Worm (Caenorhabditis elegans) whole organism, young adult: Measurements from ENCODE around the gene H18N23.2.

Experiments used
- B0019.2 ChIP-seq: fragments of 200-800 bp; sonication (Bioruptor generic); conservative IDR thresholded peaks from 2 replicates; pipeline ENCODE4 v1.3.6; 2022; ENCODE audit warnings: missing genetic modification reagents, missing genetic modification characterization, missing compliant biosample characterization
- B0261.1 ChIP-seq: sonication (generic microtip); optimal IDR thresholded peaks from 2 replicates; lab custom pipeline; 2016; ENCODE audit warnings: mild to moderate bottlenecking, missing genetic modification characterization, moderate library complexity, missing compliant biosample characterization
- B0336.3 ChIP-seq: fragments of 200-800 bp; sonication (Bioruptor generic); IDR thresholded peaks from 2 replicates; pipeline ENCODE4 v1.3.6; 2022; ENCODE audit warnings: missing genetic modification characterization, missing compliant biosample characterization
- C06A6.2 ChIP-seq: fragments of 200-800 bp; sonication (Bioruptor generic); conservative IDR thresholded peaks from 2 replicates; pipeline ENCODE4 v1.3.6; 2022; ENCODE audit warnings: missing genetic modification characterization, missing compliant biosample characterization
- C17E4.6 ChIP-seq: fragments of 200-800 bp; sonication (Bioruptor generic); IDR thresholded peaks from 2 replicates; pipeline ENCODE4 v1.3.6; 2022; ENCODE audit warnings: missing genetic modification reagents, missing genetic modification characterization, missing compliant biosample characterization
- D2030.7 ChIP-seq: fragments of 200-800 bp; sonication (Bioruptor generic); IDR thresholded peaks from 2 replicates; pipeline ENCODE4 v1.3.6; 2022; ENCODE audit warnings: missing genetic modification reagents, missing genetic modification characterization, missing compliant biosample characterization
- F10E7.11 ChIP-seq: sonication (generic microtip); optimal IDR thresholded peaks from 2 replicates; lab custom pipeline; 2017; ENCODE audit warnings: mild to moderate bottlenecking, missing genetic modification characterization, moderate library complexity, missing compliant biosample characterization
- F22D6.2 ChIP-seq: sonication (generic microtip); optimal IDR thresholded peaks from 2 replicates; lab custom pipeline; 2016; ENCODE audit warnings: mild to moderate bottlenecking, missing genetic modification characterization, missing compliant biosample characterization
- F33H1.4 ChIP-seq: fragments of 200-800 bp; sonication (Bioruptor generic); IDR thresholded peaks from 2 replicates; pipeline ENCODE4 v1.3.6; 2022; ENCODE audit warnings: missing genetic modification reagents, missing genetic modification characterization, missing compliant biosample characterization
- F57A8.1 ChIP-seq: fragments of 200-800 bp; sonication (Bioruptor generic); optimal IDR thresholded peaks from 2 replicates; lab custom pipeline; 2018; ENCODE audit warnings: mild to moderate bottlenecking, missing genetic modification characterization, moderate library complexity, missing compliant biosample characterization
- F57C9.4 ChIP-seq: sonication (generic microtip); optimal IDR thresholded peaks from 2 replicates; lab custom pipeline; 2017; ENCODE audit warnings: mild to moderate bottlenecking, missing genetic modification characterization, missing compliant biosample characterization
- K12H6.12 ChIP-seq: fragments of 200-800 bp; sonication (Bioruptor generic); optimal IDR thresholded peaks from 2 replicates; lab custom pipeline; 2018; ENCODE audit warnings: mild to moderate bottlenecking, missing genetic modification characterization, missing compliant biosample characterization
- Y53F4B.3 ChIP-seq: fragments of 200-800 bp; sonication (Bioruptor generic); IDR thresholded peaks from 2 replicates; pipeline ENCODE4 v1.3.6; 2022; ENCODE audit warnings: missing genetic modification reagents, missing genetic modification characterization, missing compliant biosample characterization
- Y56A3A.18 ChIP-seq: fragments of 200-800 bp; sonication (Bioruptor generic); IDR thresholded peaks from 2 replicates; pipeline ENCODE4 v1.3.6; 2022; ENCODE audit warnings: missing genetic modification reagents, missing genetic modification characterization, missing compliant biosample characterization
- Y67H2A.10 ChIP-seq: fragments of 200-800 bp; sonication (Bioruptor generic); conservative IDR thresholded peaks from 2 replicates; pipeline ENCODE4 v1.3.6; 2022; ENCODE audit warnings: missing genetic modification reagents, missing genetic modification characterization, missing compliant biosample characterization
- akir-1 ChIP-seq: fragments of 200-800 bp; sonication (Bioruptor generic); optimal IDR thresholded peaks from 2 replicates; lab custom pipeline; 2018; ENCODE audit warnings: mild to moderate bottlenecking, missing genetic modification characterization, moderate library complexity, missing compliant biosample characterization
- ama-1 ChIP-seq, 3 experiments: fragments of 150-350 bp in 1 of 3; sonication (generic microtip) in 2 of 3; optimal IDR thresholded peaks; 2 replicates each; lab custom pipeline; 2014 to 2018; ENCODE audit warnings: missing biosample characterization in 2 of 3, missing genetic modification characterization in 2 of 3, missing genetic modification reagents in 2 of 3
- atf-7 ChIP-seq: sonication (generic microtip); optimal IDR thresholded peaks from 2 replicates; lab custom pipeline; 2017; ENCODE audit warnings: mild to moderate bottlenecking, missing genetic modification characterization, missing compliant biosample characterization
- attf-3 ChIP-seq: fragments of 200-800 bp; sonication (Bioruptor generic); conservative IDR thresholded peaks from 2 replicates; pipeline ENCODE4 v1.3.6; 2022; ENCODE audit warnings: missing genetic modification reagents, missing genetic modification characterization, missing compliant biosample characterization
- attf-5 ChIP-seq: fragments of 200-800 bp; sonication (Bioruptor generic); optimal IDR thresholded peaks from 2 replicates; lab custom pipeline; 2018; ENCODE audit warnings: mild to moderate bottlenecking, missing genetic modification characterization, missing compliant biosample characterization
- cebp-1 ChIP-seq, 2 experiments: fragments of 200-800 bp in 1 of 2; sonication (Bioruptor generic) in 1 of 2; sonication (generic microtip) in 1 of 2; IDR thresholded peaks in 1 of 2; optimal IDR thresholded peaks in 1 of 2; 2 replicates each; pipeline versions ENCODE4 v1.3.6 to Lab custom; 2017 to 2022; ENCODE audit warnings: missing compliant biosample characterization in 2 of 2, missing genetic modification characterization in 2 of 2, mild to moderate bottlenecking in 1 of 2, missing genetic modification reagents in 1 of 2, moderate library complexity in 1 of 2
- ceh-100 ChIP-seq: fragments of 200-800 bp; sonication (Bioruptor generic); IDR thresholded peaks from 2 replicates; pipeline ENCODE4 v1.3.6; 2022; ENCODE audit warnings: missing genetic modification reagents, missing genetic modification characterization, missing compliant biosample characterization
- ceh-40 ChIP-seq: fragments of 200-800 bp; sonication (Bioruptor generic); IDR thresholded peaks from 2 replicates; pipeline ENCODE4 v1.3.6; 2022; ENCODE audit warnings: missing genetic modification characterization, missing compliant biosample characterization
- ceh-58 ChIP-seq: fragments of 200-800 bp; sonication (Bioruptor generic); IDR thresholded peaks from 2 replicates; pipeline ENCODE4 v1.3.6; 2022; ENCODE audit warnings: missing genetic modification characterization, missing compliant biosample characterization
- ceh-79 ChIP-seq: sonication (generic microtip); optimal IDR thresholded peaks from 2 replicates; lab custom pipeline; 2017; ENCODE audit warnings: mild to moderate bottlenecking, missing genetic modification characterization, missing compliant biosample characterization
- chd-7 ChIP-seq: sonication (generic microtip); optimal IDR thresholded peaks from 2 replicates; lab custom pipeline; 2016; ENCODE audit warnings: mild to moderate bottlenecking, missing genetic modification characterization, moderate library complexity, missing compliant biosample characterization
- dox-1 ChIP-seq: fragments of 200-800 bp; sonication (Bioruptor generic); IDR thresholded peaks from 2 replicates; pipeline ENCODE4 v1.3.6; 2022; ENCODE audit warnings: missing genetic modification reagents, missing genetic modification characterization, missing compliant biosample characterization
- dpff-1 ChIP-seq: sonication (generic microtip); optimal IDR thresholded peaks from 2 replicates; lab custom pipeline; 2017; ENCODE audit warnings: mild to moderate bottlenecking, missing genetic modification characterization, missing compliant biosample characterization
- egl-44 ChIP-seq: fragments of 200-800 bp; sonication (Bioruptor generic); IDR thresholded peaks from 2 replicates; pipeline ENCODE4 v1.3.6; 2022; ENCODE audit warnings: missing genetic modification reagents, missing genetic modification characterization, missing compliant biosample characterization
- egrh-3 ChIP-seq: fragments of 200-800 bp; sonication (Bioruptor generic); IDR thresholded peaks from 2 replicates; pipeline ENCODE4 v1.3.6; 2022; ENCODE audit warnings: missing genetic modification reagents, missing genetic modification characterization, missing compliant biosample characterization
- ekl-4 ChIP-seq: fragments of 200-800 bp; sonication (Bioruptor generic); IDR thresholded peaks from 2 replicates; pipeline ENCODE4 v1.3.6; 2022; ENCODE audit warnings: missing genetic modification reagents, missing genetic modification characterization, missing compliant biosample characterization
- hmg-20 ChIP-seq: fragments of 200-800 bp; sonication (Bioruptor generic); IDR thresholded peaks from 2 replicates; pipeline ENCODE4 v1.3.6; 2022; ENCODE audit warnings: missing genetic modification reagents, missing genetic modification characterization, missing compliant biosample characterization
- lag-1 ChIP-seq: fragments of 200-800 bp; sonication (Bioruptor generic); IDR thresholded peaks from 2 replicates; pipeline ENCODE4 v1.3.6; 2022; ENCODE audit warnings: missing genetic modification reagents, missing genetic modification characterization, missing compliant biosample characterization
- lin-26 ChIP-seq: fragments of 200-800 bp; sonication (Bioruptor generic); IDR thresholded peaks from 2 replicates; pipeline ENCODE4 v1.3.6; 2022; ENCODE audit warnings: missing genetic modification reagents, missing genetic modification characterization, missing compliant biosample characterization
- lin-40 ChIP-seq: sonication (generic microtip); optimal IDR thresholded peaks from 2 replicates; lab custom pipeline; 2016; ENCODE audit warnings: missing genetic modification characterization, mild to moderate bottlenecking, missing compliant biosample characterization, missing genotype, missing genetic modification reagents
- lir-1 ChIP-seq: fragments of 200-800 bp; sonication (Bioruptor generic); conservative IDR thresholded peaks from 2 replicates; pipeline ENCODE4 v1.3.6; 2022; ENCODE audit warnings: missing genetic modification reagents, missing genetic modification characterization, missing compliant biosample characterization
- madf-8 ChIP-seq: fragments of 200-800 bp; sonication (Bioruptor generic); conservative IDR thresholded peaks from 2 replicates; pipeline ENCODE4 v1.3.6; 2022; ENCODE audit warnings: missing genetic modification reagents, missing genetic modification characterization, missing compliant biosample characterization
- mcd-1 ChIP-seq: fragments of 200-800 bp; sonication (Bioruptor generic); IDR thresholded peaks from 2 replicates; pipeline ENCODE4 v1.3.6; 2022; ENCODE audit warnings: missing genetic modification reagents, missing genetic modification characterization, missing compliant biosample characterization
- nfya-1 ChIP-seq: sonication (generic microtip); optimal IDR thresholded peaks from 2 replicates; lab custom pipeline; 2017; ENCODE audit warnings: antibody characterized with exemption, missing compliant biosample characterization, missing genetic modification characterization, borderline replicate concordance; ENCODE audit not compliant: insufficient read depth
- nfyb-1 ChIP-seq: fragments of 200-800 bp; sonication (Bioruptor generic); IDR thresholded peaks from 2 replicates; pipeline ENCODE4 v1.3.6; 2022; ENCODE audit warnings: missing genetic modification reagents, missing genetic modification characterization, missing compliant biosample characterization
- pbrm-1 ChIP-seq: fragments of 200-800 bp; sonication (Bioruptor generic); IDR thresholded peaks from 2 replicates; pipeline ENCODE4 v1.3.6; 2022; ENCODE audit warnings: missing genetic modification reagents, missing genetic modification characterization, missing compliant biosample characterization
- repo-1 ChIP-seq: sonication (generic microtip); optimal IDR thresholded peaks from 2 replicates; lab custom pipeline; 2017; ENCODE audit warnings: mild to moderate bottlenecking, missing genetic modification characterization, missing compliant biosample characterization
- sea-2 ChIP-seq: fragments of 200-800 bp; sonication (Bioruptor generic); IDR thresholded peaks from 2 replicates; pipeline ENCODE4 v1.3.6; 2022; ENCODE audit warnings: missing genetic modification characterization, missing compliant biosample characterization
- somi-1 ChIP-seq: fragments of 200-800 bp; sonication (Bioruptor generic); optimal IDR thresholded peaks from 2 replicates; lab custom pipeline; 2018; ENCODE audit warnings: mild to moderate bottlenecking, missing genetic modification characterization, missing compliant biosample characterization
- unc-130 ChIP-seq: sonication (generic microtip); optimal IDR thresholded peaks from 2 replicates; lab custom pipeline; 2016; ENCODE audit warnings: missing genetic modification reagents, missing genetic modification characterization, missing compliant biosample characterization
- zfh-2 ChIP-seq: fragments of 200-800 bp; sonication (Bioruptor generic); conservative IDR thresholded peaks from 2 replicates; pipeline ENCODE4 v1.3.6; 2022; ENCODE audit warnings: missing genetic modification reagents, missing genetic modification characterization, missing compliant biosample characterization
- ztf-25 ChIP-seq: fragments of 200-800 bp; sonication (Bioruptor generic); IDR thresholded peaks from 2 replicates; pipeline ENCODE4 v1.3.6; 2022; ENCODE audit warnings: missing genetic modification reagents, missing genetic modification characterization, missing compliant biosample characterization
- ztf-26 ChIP-seq: sonication (generic microtip); optimal IDR thresholded peaks from 2 replicates; lab custom pipeline; 2017; ENCODE audit warnings: missing genetic modification characterization, missing compliant biosample characterization
- ztf-28 ChIP-seq: fragments of 200-800 bp; sonication (Bioruptor generic); IDR thresholded peaks from 2 replicates; pipeline ENCODE4 v1.3.6; 2022; ENCODE audit warnings: missing genetic modification reagents, missing genetic modification characterization, missing compliant biosample characterization
- ztf-6 ChIP-seq: fragments of 200-800 bp; sonication (Bioruptor generic); IDR thresholded peaks from 2 replicates; pipeline ENCODE4 v1.3.6; 2022; ENCODE audit warnings: missing genetic modification reagents, missing genetic modification characterization, missing compliant biosample characterization

H18N23.2 gene

ce11 chrX:17633166-17633565 lies 7.5 kb downstream of the H18N23.2 start (continued):
- TF ChIP-seq sea-2 (no peak), lag-1 (no peak), F57C9.4 (no peak), Y56A3A.18 (GFP tag; lab: Robert Waterston, UW) (0 out of 2 replicates have a peak, but pooled peaks have one; percentile 37), ceh-100 (GFP tag; lab: Robert Waterston, UW) (no peak), ekl-4 (GFP tag; lab: Robert Waterston, UW) (no peak), egl-44 (GFP tag; lab: Robert Waterston, UW) (no peak), mcd-1 (GFP tag; lab: Robert Waterston, UW) (0 out of 2 replicates have a peak, but pooled peaks have one; percentile 20), C17E4.6 (GFP tag; lab: Robert Waterston, UW) (no peak), cebp-1 (GFP tag; IDR thresholded peaks at IDR 0.05; lab: Robert Waterston, UW) (no peak), cebp-1 (tag; optimal IDR thresholded peaks at IDR 0.05; lab: Kevin White, UChicago) (peak; percentile 27), ztf-6 (GFP tag; lab: Robert Waterston, UW) (no peak), F10E7.11 (no peak), B0019.2 (GFP tag; lab: Robert Waterston, UW) (no peak), ceh-40 (GFP tag; lab: Robert Waterston, UW) (no peak), zfh-2 (GFP tag; lab: Robert Waterston, UW) (peak; percentile 69), lin-26 (peak; percentile 58; the same call in 1 of the 2 replicates), F33H1.4 (GFP tag; lab: Robert Waterston, UW) (no peak), akir-1 (GFP tag; lab: Kevin White, UChicago) (peak; percentile 26), ceh-79 (no peak), egrh-3 (GFP tag; lab: Robert Waterston, UW) (no peak), nfya-1 (no peak), F57A8.1 (GFP tag; lab: Kevin White, UChicago) (no peak), repo-1 (tag; lab: Kevin White, UChicago) (no peak), C06A6.2 (GFP tag; lab: Robert Waterston, UW) (no peak), dox-1 (GFP tag; lab: Robert Waterston, UW) (peak; percentile 34; the same call in 1 of the 2 replicates), F22D6.2 (no peak), ceh-58 (no peak), somi-1 (peak; percentile 74), unc-130 (no peak), lir-1 (GFP tag; lab: Robert Waterston, UW) (no peak), lin-40 (tag; lab: Kevin White, UChicago) (peak; percentile 33), K12H6.12 (peak; percentile 4), chd-7 (tag; lab: Kevin White, UChicago) (peak; percentile 63), dpff-1 (tag; lab: Kevin White, UChicago) (no peak), D2030.7 (no peak), B0261.1 (tag; lab: Kevin White, UChicago) (no peak), ztf-25 (GFP tag; lab: Robert Waterston, UW) (no peak), ztf-26 (peak; percentile 86)
- TF ChIP-seq, all 124 proteins: peak for 17

- TF ChIP-seq sea-2, result no peak
- no peak for TF ChIP-seq Y67H2A.10 (GFP tag; lab: Robert Waterston, UW)
- TF ChIP-seq attf-3, result no peak
- no peak for TF ChIP-seq F10E7.11
- no peak for TF ChIP-seq ztf-28 (GFP tag; lab: Robert Waterston, UW)
- TF ChIP-seq hmg-20 (GFP tag; lab: Robert Waterston, UW), result no peak
- TF ChIP-seq ama-1 (optimal IDR thresholded peaks at IDR 0.05; lab: Kevin White, UChicago), result no peak
- no peak for TF ChIP-seq ama-1 (GFP tag; optimal IDR thresholded peaks at IDR 0.05; lab: Kevin White, UChicago)
- TF ChIP-seq atf-7 (tag; lab: Kevin White, UChicago), result no peak
- no peak for TF ChIP-seq Y53F4B.3
- TF ChIP-seq madf-8, result no peak
- TF ChIP-seq nfyb-1 (GFP tag; lab: Robert Waterston, UW), result peak; percentile 15; the same call in 1 of the 2 replicates
- no peak for TF ChIP-seq pbrm-1 (GFP tag; lab: Robert Waterston, UW)
- no peak for TF ChIP-seq B0336.3
- TF ChIP-seq ceh-40 (GFP tag; lab: Robert Waterston, UW), result no peak
- peak; percentile 5 for TF ChIP-seq attf-5 (GFP tag; lab: Kevin White, UChicago)
- TF ChIP-seq dox-1 (GFP tag; lab: Robert Waterston, UW), result peak; percentile 50; the same call in 1 of the 2 replicates
These were observed 9.0 kb downstream of the H18N23.2 start for ce11 chrX:17631703-17632102.
